Fruit fly (Drosophila melanogaster) whole organism: Measurements from ENCODE around the gene p115.

Source experiments
- CG8478 ChIP-seq: fragments of >200 bp; optimal IDR thresholded peaks from 2 replicates; lab custom pipeline; 2018; ENCODE audit warnings: inconsistent platforms
- Dll ChIP-seq: fragments of >200 bp; optimal IDR thresholded peaks from 2 replicates; lab custom pipeline; 2017
- pan ChIP-seq: fragments of >200 bp; optimal IDR thresholded peaks from 2 replicates; lab custom pipeline; 2017

dm6 chrX:7944151-7944713, 50.4 kb downstream of the p115 start:
- TF ChIP-seq pan (lab: Kevin White, UChicago): no peak
- TF ChIP-seq Dll (lab: Kevin White, UChicago): no peak
- TF ChIP-seq CG8478 (lab: Kevin White, UChicago): no peak
